Fruit fly (Drosophila melanogaster) whole organism, pupa: ENCODE results near the gene Wdr37.

Source experiments
- CG13204 ChIP-seq: fragments of 200-800 bp; sonication (Bioruptor generic); optimal IDR thresholded peaks from 2 replicates; lab custom pipeline; 2018; ENCODE audit warnings: missing biosample characterization, mild to moderate bottlenecking, missing genetic modification characterization, moderate library complexity
- CG9948 ChIP-seq: fragments of 200-800 bp; sonication (Bioruptor generic); optimal IDR thresholded peaks from 2 replicates; lab custom pipeline; 2018; ENCODE audit warnings: missing biosample characterization, mild to moderate bottlenecking, missing genetic modification characterization, moderate library complexity
- fd96Ca ChIP-seq: fragments of 200-800 bp; sonication (Bioruptor generic); IDR thresholded peaks from 3 replicates; pipeline ENCODE4 v1.3.6; 2022; ENCODE audit warnings: missing biosample characterization, missing genetic modification characterization

DNA sequence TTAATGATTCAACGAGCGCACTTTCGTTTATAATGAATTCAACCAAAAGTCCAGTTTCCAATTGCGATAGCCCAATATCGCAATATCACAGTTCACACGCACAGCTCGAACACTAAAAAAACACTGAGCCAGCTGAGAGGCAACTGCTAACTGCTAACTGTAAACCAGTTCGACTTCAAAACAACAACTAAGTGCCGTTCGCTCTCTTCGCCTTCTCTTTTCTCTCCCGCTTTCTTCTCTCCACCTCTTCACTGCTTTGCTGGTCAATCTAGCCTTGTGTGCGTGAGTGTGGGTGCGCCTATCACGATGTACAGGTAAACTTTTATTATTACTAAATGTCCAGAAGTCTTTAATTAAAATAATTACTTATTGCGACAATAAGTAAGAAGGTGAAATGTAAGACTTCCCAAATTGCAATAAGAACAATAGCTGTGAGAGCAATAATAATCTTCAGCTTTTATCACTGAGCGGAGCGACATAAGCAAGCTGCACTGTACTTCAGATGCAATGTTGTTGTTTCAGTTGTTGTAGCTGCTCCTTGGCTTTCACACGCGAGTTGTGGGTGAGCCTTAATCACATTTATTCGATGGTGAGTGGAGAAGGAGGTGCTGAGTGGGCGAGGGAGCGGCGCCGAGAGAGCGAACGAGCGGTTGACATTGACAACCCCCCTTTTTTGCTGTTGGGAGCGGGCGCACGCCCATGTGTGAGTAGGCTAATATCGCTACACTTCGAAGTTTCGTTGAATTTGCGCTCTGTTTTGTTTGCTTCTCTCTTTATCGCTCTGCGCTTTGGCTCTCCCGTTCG is 5.5 kb downstream of the Wdr37 start, which contains the start of gene Vti1b:
- TF ChIP-seq CG9948 (tag; lab: Kevin White, UChicago) (peak; percentile 96), fd96Ca (peak; percentile 97), CG13204 (peak; percentile 91)
